Fruit fly (Drosophila melanogaster) whole organism, embryonic: ENCODE results near the gene Cpr65Az.

Experiments used
- Atf3 ChIP-seq: fragments of 200-800 bp; sonication (Bioruptor generic); optimal IDR thresholded peaks from 3 replicates; lab custom pipeline; 2016; ENCODE audit warnings: missing biosample characterization, missing genetic modification characterization
- CG11695 ChIP-seq: fragments of 200-800 bp; sonication (Bioruptor generic); IDR thresholded peaks from 3 replicates; pipeline ENCODE4 v1.3.6; 2022; ENCODE audit warnings: missing biosample characterization, missing genetic modification characterization
- CG12155 ChIP-seq: fragments of 200-800 bp; sonication (Bioruptor generic); optimal IDR thresholded peaks from 3 replicates; lab custom pipeline; 2016; ENCODE audit warnings: missing biosample characterization, missing genetic modification characterization
- CG12299 ChIP-seq: fragments of 200-800 bp; sonication (Bioruptor generic); optimal IDR thresholded peaks from 2 replicates; lab custom pipeline; 2018; ENCODE audit warnings: missing biosample characterization, mild to moderate bottlenecking, missing genetic modification characterization
- CG13424 ChIP-seq: fragments of 200-800 bp; sonication (Bioruptor generic); optimal IDR thresholded peaks from 2 replicates; lab custom pipeline; 2019; ENCODE audit warnings: missing biosample characterization, mild to moderate bottlenecking, missing genetic modification characterization, moderate library complexity
- CG15601 ChIP-seq: fragments of 200-800 bp; sonication (Bioruptor generic); optimal IDR thresholded peaks from 3 replicates; lab custom pipeline; 2019; ENCODE audit warnings: missing biosample characterization, mild to moderate bottlenecking, missing genetic modification characterization, moderate library complexity
- CG17385 ChIP-seq: fragments of 200-800 bp; sonication (Bioruptor generic); optimal IDR thresholded peaks from 3 replicates; lab custom pipeline; 2018; ENCODE audit warnings: missing biosample characterization, mild to moderate bottlenecking, missing genetic modification characterization
- CG18599 ChIP-seq: fragments of 200-800 bp; sonication (Bioruptor generic); optimal IDR thresholded peaks from 3 replicates; lab custom pipeline; 2017; ENCODE audit warnings: missing biosample characterization, missing genetic modification characterization, mild to moderate bottlenecking, moderate library complexity, missing genetic modification reagents
- CG2678 ChIP-seq: fragments of 200-800 bp; sonication (Bioruptor generic); optimal IDR thresholded peaks from 3 replicates; lab custom pipeline; 2019; ENCODE audit warnings: missing biosample characterization, mild to moderate bottlenecking, missing genetic modification characterization, moderate library complexity
- CG30403 ChIP-seq: fragments of 200-800 bp; sonication (Bioruptor generic); optimal IDR thresholded peaks from 3 replicates; lab custom pipeline; 2016; ENCODE audit warnings: missing biosample characterization, missing genetic modification characterization
- CG31441 ChIP-seq: fragments of 200-800 bp; sonication (Bioruptor generic); IDR thresholded peaks from 2 replicates; pipeline ENCODE4 v1.3.6; 2022; ENCODE audit warnings: missing biosample characterization, missing genetic modification characterization
- CG32772 ChIP-seq: fragments of 200-800 bp; sonication (Bioruptor generic); IDR thresholded peaks from 2 replicates; pipeline ENCODE4 v1.3.6; 2022; ENCODE audit warnings: missing biosample characterization, missing genetic modification characterization
- CG34422 ChIP-seq: fragments of 200-800 bp; sonication (Bioruptor generic); IDR thresholded peaks from 3 replicates; pipeline ENCODE4 v1.3.6; 2022; ENCODE audit warnings: missing biosample characterization, missing genetic modification characterization
- CG3726 ChIP-seq: fragments of 200-800 bp; sonication (Bioruptor generic); IDR thresholded peaks from 3 replicates; pipeline ENCODE4, ENCODE4 v1.3.6; 2022; ENCODE audit warnings: missing biosample characterization, missing genetic modification characterization
- CG5245 ChIP-seq: fragments of 200-800 bp; sonication (Bioruptor generic); optimal IDR thresholded peaks from 3 replicates; lab custom pipeline; 2016; ENCODE audit warnings: missing biosample characterization, missing genetic modification characterization
- CG7556 ChIP-seq: fragments of 200-800 bp; sonication (Bioruptor generic); optimal IDR thresholded peaks from 2 replicates; lab custom pipeline; 2017; ENCODE audit warnings: missing biosample characterization, mild to moderate bottlenecking, missing genetic modification characterization
- D ChIP-seq, 2 experiments: fragments of 200-800 bp in 1 of 2; fragments of >200 bp in 1 of 2; sonication (Bioruptor generic) in 1 of 2; optimal IDR thresholded peaks; 2 replicates in 1 of 2; 3 replicates in 1 of 2; lab custom pipeline; 2017; ENCODE audit warnings: mild to moderate bottlenecking in 1 of 2, missing biosample characterization in 1 of 2, missing genetic modification characterization in 1 of 2, missing genetic modification reagents in 1 of 2
- Dp ChIP-seq: fragments of 200-800 bp; sonication (Bioruptor generic); optimal IDR thresholded peaks from 2 replicates; lab custom pipeline; 2018; ENCODE audit warnings: missing biosample characterization, mild to moderate bottlenecking, missing genetic modification characterization, moderate library complexity
- E2f1 ChIP-seq: fragments of 200-800 bp; sonication (Bioruptor generic); IDR thresholded peaks from 2 replicates; pipeline ENCODE4 v1.3.6; 2022; ENCODE audit warnings: missing biosample characterization, missing genetic modification characterization
- H15 ChIP-seq: fragments of 200-800 bp; sonication (Bioruptor generic); IDR thresholded peaks from 3 replicates; pipeline ENCODE4 v1.3.6; 2022; ENCODE audit warnings: missing biosample characterization, missing genetic modification characterization
- Med ChIP-seq: fragments of 200-800 bp; sonication (Bioruptor generic); peaks from one replicate; lab custom pipeline; 2016; ENCODE audit warnings: missing biosample characterization, missing genetic modification characterization, mild to moderate bottlenecking, inconsistent platforms, moderate library complexity
- Opbp ChIP-seq: fragments of 200-800 bp; sonication (Bioruptor generic); IDR thresholded peaks from 3 replicates; pipeline ENCODE4 v1.3.6; 2022; ENCODE audit warnings: missing biosample characterization, missing genetic modification characterization; ENCODE audit not compliant: partially characterized antibody
- PHDP ChIP-seq: fragments of 200-800 bp; sonication (Bioruptor generic); optimal IDR thresholded peaks from 3 replicates; lab custom pipeline; 2018; ENCODE audit warnings: missing biosample characterization, mild to moderate bottlenecking, missing genetic modification characterization, moderate library complexity
- Rx ChIP-seq: fragments of 200-800 bp; sonication (Bioruptor generic); IDR thresholded peaks from 2 replicates; pipeline ENCODE4 v1.3.6; 2022; ENCODE audit warnings: missing biosample characterization, missing genetic modification characterization
- Trl ChIP-seq, 3 experiments: fragments of >200 bp in 2 of 3; fragments of 200-800 bp in 1 of 3; sonication (Bioruptor generic) in 1 of 3; optimal IDR thresholded peaks; 2 replicates in 1 of 3; 3 replicates in 2 of 3; lab custom pipeline; 2016 to 2017; ENCODE audit warnings: missing biosample characterization in 1 of 3, missing genetic modification characterization in 1 of 3
- ac ChIP-seq: fragments of 200-800 bp; sonication (Bioruptor generic); optimal IDR thresholded peaks from 3 replicates; lab custom pipeline; 2017; ENCODE audit warnings: missing biosample characterization, mild to moderate bottlenecking, missing genetic modification characterization
- ap ChIP-seq: fragments of 200-800 bp; sonication (Bioruptor generic); IDR thresholded peaks from 2 replicates; pipeline ENCODE4 v1.3.6; 2022; ENCODE audit warnings: missing biosample characterization, missing genetic modification characterization
- ase ChIP-seq: fragments of 200-800 bp; sonication (Bioruptor generic); IDR thresholded peaks from 3 replicates; pipeline ENCODE4 v1.3.6; 2022; ENCODE audit warnings: missing biosample characterization, missing genetic modification characterization
- ash1 ChIP-seq: fragments of 200-800 bp; sonication (Bioruptor generic); optimal IDR thresholded peaks from 2 replicates; lab custom pipeline; 2018; ENCODE audit warnings: missing biosample characterization, mild to moderate bottlenecking, missing genetic modification characterization
- az2 ChIP-seq: fragments of 200-800 bp; sonication (Bioruptor generic); optimal IDR thresholded peaks from 3 replicates; lab custom pipeline; 2016; ENCODE audit warnings: missing biosample characterization, missing genetic modification characterization
- dmrt11E ChIP-seq: fragments of 200-800 bp; sonication (Bioruptor generic); optimal IDR thresholded peaks from 3 replicates; lab custom pipeline; 2018; ENCODE audit warnings: missing biosample characterization, mild to moderate bottlenecking, missing genetic modification characterization, moderate library complexity
- gsb-n ChIP-seq: fragments of 200-800 bp; sonication (Bioruptor generic); optimal IDR thresholded peaks from 3 replicates; lab custom pipeline; 2018; ENCODE audit warnings: missing biosample characterization, mild to moderate bottlenecking, missing genetic modification characterization
- jing ChIP-seq: fragments of 200-800 bp; sonication (Bioruptor generic); optimal IDR thresholded peaks from 2 replicates; lab custom pipeline; 2018; ENCODE audit warnings: missing biosample characterization, mild to moderate bottlenecking, missing genetic modification characterization
- lmd ChIP-seq: fragments of 200-800 bp; sonication (Bioruptor generic); IDR thresholded peaks from 2 replicates; pipeline ENCODE4 v1.3.6; 2022; ENCODE audit warnings: missing biosample characterization, missing genetic modification characterization
- nerfin-1 ChIP-seq: fragments of 200-800 bp; sonication (Bioruptor generic); optimal IDR thresholded peaks from 3 replicates; lab custom pipeline; 2019; ENCODE audit warnings: missing biosample characterization, mild to moderate bottlenecking, missing genetic modification characterization, moderate library complexity
- nmo ChIP-seq: fragments of 200-800 bp; sonication (Bioruptor generic); optimal IDR thresholded peaks from 2 replicates; lab custom pipeline; 2018; ENCODE audit warnings: missing biosample characterization, mild to moderate bottlenecking, missing genetic modification characterization, moderate library complexity
- phol ChIP-seq: fragments of 200-800 bp; sonication (Bioruptor generic); optimal IDR thresholded peaks from 3 replicates; lab custom pipeline; 2018; ENCODE audit warnings: missing biosample characterization, mild to moderate bottlenecking, missing genetic modification characterization, moderate library complexity
- rib ChIP-seq: fragments of 200-800 bp; sonication (Bioruptor generic); IDR thresholded peaks from 2 replicates; pipeline ENCODE4 v1.3.6; 2022; ENCODE audit warnings: missing biosample characterization, missing genetic modification characterization
- row ChIP-seq: fragments of 200-800 bp; sonication (Bioruptor generic); IDR thresholded peaks from 3 replicates; pipeline ENCODE4 v1.3.6; 2022; ENCODE audit warnings: missing biosample characterization, missing genetic modification characterization
- scrt ChIP-seq: fragments of 200-800 bp; sonication (Bioruptor generic); optimal IDR thresholded peaks from 2 replicates; lab custom pipeline; 2018; ENCODE audit warnings: missing biosample characterization, mild to moderate bottlenecking, missing genetic modification characterization, moderate library complexity
- sd ChIP-seq: fragments of 200-800 bp; sonication (Bioruptor generic); optimal IDR thresholded peaks from 3 replicates; lab custom pipeline; 2018; ENCODE audit warnings: missing biosample characterization, mild to moderate bottlenecking, missing genetic modification characterization, moderate library complexity
- sisA ChIP-seq: fragments of 200-800 bp; sonication (Bioruptor generic); IDR thresholded peaks from 2 replicates; pipeline ENCODE4 v1.3.6; 2022; ENCODE audit warnings: missing biosample characterization, missing genetic modification characterization
- slbo ChIP-seq: fragments of 200-800 bp; sonication (Bioruptor generic); IDR thresholded peaks from 2 replicates; pipeline ENCODE4 v1.3.6; 2022; ENCODE audit warnings: missing biosample characterization, missing genetic modification characterization
- tgo ChIP-seq: fragments of 200-800 bp; sonication (Bioruptor generic); IDR thresholded peaks from 3 replicates; pipeline ENCODE4 v1.3.6; 2022; ENCODE audit warnings: missing biosample characterization, missing genetic modification characterization
- trh ChIP-seq: fragments of 200-800 bp; sonication (Bioruptor generic); optimal IDR thresholded peaks from 2 replicates; lab custom pipeline; 2016; ENCODE audit warnings: missing biosample characterization, missing genetic modification characterization
- z ChIP-seq: fragments of 200-800 bp; sonication (Bioruptor generic); IDR thresholded peaks from 3 replicates; pipeline ENCODE4 v1.3.6; 2022; ENCODE audit warnings: missing biosample characterization, missing genetic modification characterization

Gene Cpr65Az

dm6 chr3L:6154951-6155394 lies 5.6 kb upstream of the Cpr65Az start (continued):
- TF ChIP-seq E2f1 (GFP tag; lab: Robert Waterston, UW) (no peak), z (peak; percentile 67; the same call in 2 of the 3 replicates)

dm6 chr3L:6157327-6158032 lies 3.1 kb upstream of the Cpr65Az start, which contains the start of gene CG13297:
TSS of gene CG13297 (minus strand) at chr3L:6157377.
- TF ChIP-seq CG2678 (peak; percentile 79), CG5245 (GFP tag; lab: Kevin White, UChicago) (no peak), H15 (GFP tag; lab: Robert Waterston, UW) (peak; percentile 36; the same call in 2 of the 3 replicates), jing (GFP tag; lab: Kevin White, UChicago) (peak; percentile 38), Trl (optimal IDR thresholded peaks at IDR 0.05; lab: Kevin White, UChicago) (no peak), Trl (GFP tag; optimal IDR thresholded peaks at IDR 0.05; lab: Kevin White, UChicago) (no peak), CG30403 (GFP tag; lab: Kevin White, UChicago) (peak; percentile 56), slbo (GFP tag; lab: Robert Waterston, UW) (no peak), CG18599 (GFP tag; lab: Kevin White, UChicago) (peak; percentile 37), CG13424 (tag; lab: Kevin White, UChicago) (peak; percentile 76), Dp (no peak), ash1 (GFP tag; lab: Kevin White, UChicago) (no peak), ac (GFP tag; lab: Kevin White, UChicago) (no peak), dmrt11E (tag; lab: Kevin White, UChicago) (no peak), ase (GFP tag; lab: Robert Waterston, UW) (peak; percentile 54; the same call in 1 of the 3 replicates), lmd (peak; percentile 50; the same call in 1 of the 2 replicates), CG3726 (GFP tag; lab: Robert Waterston, UW) (no peak), rib (GFP tag; lab: Robert Waterston, UW) (no peak), CG17385 (GFP tag; lab: Kevin White, UChicago) (peak; percentile 20), Rx (GFP tag; lab: Robert Waterston, UW) (no peak; the same call in 1 of the 2 replicates), gsb-n (tag; lab: Kevin White, UChicago) (peak; percentile 17), CG12155 (GFP tag; lab: Kevin White, UChicago) (peak; percentile 0), nmo (GFP tag; lab: Kevin White, UChicago) (peak; percentile 66), tgo (GFP tag; lab: Robert Waterston, UW) (peak; percentile 60; the same call in 2 of the 3 replicates), CG15601 (tag; lab: Kevin White, UChicago) (no peak), row (GFP tag; lab: Robert Waterston, UW) (peak; percentile 70), trh (GFP tag; lab: Kevin White, UChicago) (no peak), nerfin-1 (tag; lab: Kevin White, UChicago) (peak; percentile 64), sisA (GFP tag; lab: Robert Waterston, UW) (peak; percentile 55), D (optimal IDR thresholded peaks at IDR 0.05; lab: Kevin White, UChicago) (no peak), D (GFP tag; optimal IDR thresholded peaks at IDR 0.05; lab: Kevin White, UChicago) (peak; percentile 57), phol (tag; lab: Kevin White, UChicago) (peak; percentile 75), CG12299 (tag; lab: Kevin White, UChicago) (peak; percentile 12), CG32772 (GFP tag; lab: Robert Waterston, UW) (0 out of 2 replicates have a peak, but pooled peaks have one; percentile 14), CG34422 (GFP tag; lab: Robert Waterston, UW) (no peak), az2 (GFP tag; lab: Kevin White, UChicago) (peak; percentile 42), Med (GFP tag; lab: Kevin White, UChicago) (peak; percentile 1), Opbp (GFP tag; lab: Robert Waterston, UW) (no peak), CG11695 (GFP tag; lab: Robert Waterston, UW) (peak; percentile 76), ap (GFP tag; lab: Robert Waterston, UW) (0 out of 2 replicates have a peak, but pooled peaks have one; percentile 14), PHDP (tag; lab: Kevin White, UChicago) (peak; percentile 40), CG31441 (GFP tag; lab: Robert Waterston, UW) (peak; percentile 84), scrt (GFP tag; lab: Kevin White, UChicago) (peak; percentile 26), sd (tag; lab: Kevin White, UChicago) (peak; percentile 5), Atf3 (GFP tag; lab: Kevin White, UChicago) (no peak), CG7556 (GFP tag; lab: Kevin White, UChicago) (peak; percentile 55)
